Fruit fly (Drosophila melanogaster) whole organism, adult: ENCODE results near the gene dlp.

Experiments
- CG11617 ChIP-seq: fragments of 200-800 bp; sonication (Bioruptor generic); optimal IDR thresholded peaks from 2 replicates; lab custom pipeline; 2017; ENCODE audit warnings: mild to moderate bottlenecking, missing biosample characterization, missing genetic modification reagents, missing genetic modification characterization
- CG14711 ChIP-seq: fragments of 200-800 bp; sonication (Bioruptor generic); optimal IDR thresholded peaks from 2 replicates; lab custom pipeline; 2018; ENCODE audit warnings: missing biosample characterization, mild to moderate bottlenecking, missing genetic modification characterization, moderate library complexity
- CG5204 ChIP-seq: fragments of 200-800 bp; sonication (Bioruptor generic); optimal IDR thresholded peaks from 2 replicates; lab custom pipeline; 2016; ENCODE audit warnings: missing biosample characterization, missing genetic modification characterization
- Crg-1 ChIP-seq: fragments of 200-800 bp; sonication (Bioruptor generic); optimal IDR thresholded peaks from 2 replicates; lab custom pipeline; 2016; ENCODE audit warnings: missing biosample characterization, missing genetic modification characterization
- Hr96 ChIP-seq: fragments of 200-800 bp; sonication (Bioruptor generic); optimal IDR thresholded peaks from 2 replicates; lab custom pipeline; 2016; ENCODE audit warnings: missing biosample characterization, missing genetic modification characterization
- bab1 ChIP-seq: fragments of 200-800 bp; sonication (Bioruptor generic); optimal IDR thresholded peaks from 3 replicates; lab custom pipeline; 2019; ENCODE audit warnings: missing biosample characterization, mild to moderate bottlenecking, missing genetic modification characterization, moderate library complexity
- cic ChIP-seq: fragments of 200-800 bp; sonication (Bioruptor generic); optimal IDR thresholded peaks from 2 replicates; lab custom pipeline; 2017; ENCODE audit warnings: missing biosample characterization, mild to moderate bottlenecking, missing genetic modification characterization, moderate library complexity
- cnc ChIP-seq, 2 experiments: fragments of >200 bp; optimal IDR thresholded peaks; 2 replicates each; lab custom pipeline; 2017
- kay ChIP-seq: fragments of 200-800 bp; sonication (Bioruptor generic); peaks from one replicate; lab custom pipeline; 2016; ENCODE audit warnings: missing biosample characterization, missing genetic modification characterization, borderline replicate concordance
- ovo ChIP-seq: fragments of 200-800 bp; sonication (Bioruptor generic); optimal IDR thresholded peaks from 2 replicates; lab custom pipeline; 2016; ENCODE audit warnings: missing biosample characterization, missing genetic modification characterization
- pad ChIP-seq: fragments of 200-800 bp; sonication (Bioruptor generic); optimal IDR thresholded peaks from 3 replicates; lab custom pipeline; 2017; ENCODE audit warnings: missing biosample characterization, missing genetic modification characterization, mild to moderate bottlenecking, moderate library complexity, missing genetic modification reagents

- peak; percentile 56 for TF ChIP-seq cic (GFP tag; lab: Kevin White, UChicago)
- TF ChIP-seq Crg-1 (GFP tag; lab: Kevin White, UChicago): no peak
- TF ChIP-seq cnc (optimal IDR thresholded peaks at IDR 0.05; lab: Kevin White, UChicago): no peak
- no peak for TF ChIP-seq CG11617 (GFP tag; lab: Kevin White, UChicago)
- TF ChIP-seq pad (GFP tag; lab: Kevin White, UChicago): no peak
- TF ChIP-seq CG5204: no peak
- TF ChIP-seq CG14711 (tag; lab: Kevin White, UChicago): no peak
- no peak for TF ChIP-seq Hr96 (GFP tag; lab: Kevin White, UChicago)
- TF ChIP-seq bab1 (GFP tag; lab: Kevin White, UChicago): no peak
- TF ChIP-seq ovo (GFP tag; lab: Kevin White, UChicago): no peak
- TF ChIP-seq kay: peak; percentile 84
Observed at dm6 chr3L:14712799-14713198, 80.4 kb downstream of the dlp start.
